Fruit fly (Drosophila melanogaster): ENCODE data around the gene eIF4E3.

The eIF4E3 gene

DNA sequence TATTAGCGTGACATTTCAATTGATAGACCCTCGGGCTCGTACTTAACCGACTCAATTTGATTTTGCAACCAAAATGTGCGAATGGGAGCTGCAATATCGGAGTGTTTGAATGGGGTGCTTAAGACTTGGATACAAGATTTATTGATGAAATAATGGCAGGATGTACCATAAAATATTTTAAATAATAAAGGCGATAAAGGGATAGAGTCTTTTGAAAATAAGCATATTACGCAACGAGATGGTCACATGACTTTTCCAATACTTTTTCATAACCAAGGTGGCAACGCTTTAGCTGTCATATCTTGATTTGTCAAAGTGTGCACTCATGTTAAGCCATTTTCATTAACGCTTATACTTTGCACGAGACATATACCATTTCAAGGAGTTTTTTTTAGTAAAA is at the start of gene eIF4E3:
eIF4E3 (plus strand) TSS at position 301 of the 400 bp plus-strand sequence.
- no peak for TF ChIP-seq CG7045 (GFP tag; optimal IDR thresholded peaks at IDR 0.05)
- no peak for TF ChIP-seq CG11617 (GFP tag; optimal IDR thresholded peaks at IDR 0.05)
- TF ChIP-seq CG33017 (tag; optimal IDR thresholded peaks at IDR 0.05): no peak
- no peak for TF ChIP-seq CG7101 (tag; optimal IDR thresholded peaks at IDR 0.05)
- TF ChIP-seq CG12768 (GFP tag; optimal IDR thresholded peaks at IDR 0.05): no peak

DNA sequence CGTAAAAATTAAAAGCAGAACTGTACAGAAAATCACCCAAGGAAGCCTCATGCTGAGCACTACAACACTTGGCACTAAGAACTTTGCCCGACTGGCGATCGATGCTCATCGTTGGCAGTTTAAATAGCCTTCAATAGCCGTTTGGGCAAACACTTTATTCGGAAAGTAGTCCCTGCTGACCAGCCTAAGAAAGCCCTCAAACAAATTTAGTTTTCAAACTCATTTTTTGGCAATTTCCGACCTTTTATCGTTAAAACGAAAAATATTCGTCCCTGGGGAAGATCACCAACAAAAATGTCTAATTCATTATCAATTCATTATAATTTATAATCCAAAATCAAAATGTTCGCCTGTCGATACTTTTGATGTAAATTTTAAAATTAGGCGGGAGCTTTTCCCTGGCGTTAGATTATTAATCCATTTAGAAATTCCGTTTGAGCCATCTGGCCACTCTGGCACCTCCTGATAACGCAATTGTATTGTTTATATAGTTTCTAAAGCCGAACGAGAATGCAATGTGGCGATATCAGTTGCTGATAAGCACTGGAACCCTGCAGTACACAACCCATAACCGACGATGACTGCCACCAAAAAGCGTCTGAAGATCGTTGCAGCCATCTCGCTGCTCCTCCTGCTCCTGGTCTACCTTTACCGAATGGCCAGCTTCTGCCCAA is 48.4 kb upstream of the eIF4E3 start, which contains the start of the genes mthl7 and Uxs:
mthl7 (minus strand) TSS at position 51 of the 674 bp plus-strand sequence.
Uxs (plus strand) TSS at position 460 of the 674 bp plus-strand sequence.
- TF ChIP-seq toe (GFP tag; optimal IDR thresholded peaks at IDR 0.05) (no peak), bab1 (GFP tag; optimal IDR thresholded peaks at IDR 0.05) (peak; percentile 32), kay (GFP tag; ENCODE audit: borderline replicate concordance) (no peak), CG11617 (GFP tag; optimal IDR thresholded peaks at IDR 0.05) (no peak), Clk (GFP tag; optimal IDR thresholded peaks at IDR 0.05) (no peak), cic (GFP tag; optimal IDR thresholded peaks at IDR 0.05) (peak; percentile 84), tj (GFP tag; optimal IDR thresholded peaks at IDR 0.05) (no peak), CG5204 (GFP tag; optimal IDR thresholded peaks at IDR 0.05) (no peak), CG14711 (tag; optimal IDR thresholded peaks at IDR 0.05) (peak; percentile 4), Mnt (GFP tag; optimal IDR thresholded peaks at IDR 0.05) (peak; percentile 53), ovo (GFP tag; optimal IDR thresholded peaks at IDR 0.05) (no peak)

DNA sequence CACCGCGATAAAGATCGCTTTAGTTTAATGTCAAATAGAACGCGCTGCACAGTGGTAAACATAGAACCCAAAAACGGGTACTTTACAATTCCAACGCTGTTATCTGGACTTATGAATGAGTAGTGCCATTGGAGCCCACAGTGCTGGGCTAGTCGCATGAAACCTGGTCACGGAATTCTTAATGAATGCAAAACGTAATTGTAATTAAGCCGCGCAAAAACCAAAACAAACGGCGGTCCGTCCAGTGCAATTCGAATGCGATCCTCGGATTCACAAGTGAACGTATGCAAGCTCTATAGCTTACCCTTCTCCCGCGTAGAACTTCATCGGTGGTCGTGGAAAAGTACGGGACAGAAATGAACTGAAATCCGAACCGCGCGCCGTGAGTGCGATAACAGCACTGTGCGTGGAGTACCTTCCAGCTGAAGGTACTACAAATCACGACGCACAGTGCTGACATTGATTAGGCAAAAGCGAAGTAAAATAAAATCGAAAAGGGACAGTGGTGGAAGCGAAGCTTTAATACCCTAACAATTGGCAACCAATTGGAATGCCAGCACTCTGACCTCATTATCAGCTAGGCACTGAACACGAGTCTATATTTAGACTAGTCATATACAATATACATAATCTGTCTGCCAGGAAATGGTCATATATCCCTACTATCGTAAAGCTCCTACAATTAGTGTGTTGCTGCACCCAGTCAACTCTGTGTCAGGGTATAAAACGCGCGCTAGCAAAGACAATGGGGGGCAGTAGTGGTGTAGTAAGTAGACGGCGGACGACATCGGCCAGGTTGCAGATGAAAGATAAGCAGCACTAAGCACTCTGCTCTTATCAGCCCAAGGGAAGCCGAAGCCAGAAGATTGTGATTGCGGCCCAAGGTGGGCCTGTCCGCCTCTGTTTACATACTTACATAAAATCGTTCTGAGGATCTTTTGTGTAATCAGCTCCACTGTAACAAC is 43.5 kb upstream of the eIF4E3 start:
- peak; percentile 28 for TF ChIP-seq CG1620 (GFP tag; optimal IDR thresholded peaks at IDR 0.05)
- no peak for TF ChIP-seq ovo (GFP tag; optimal IDR thresholded peaks at IDR 0.05)
- peak; percentile 27 for TF ChIP-seq CG7045 (GFP tag; optimal IDR thresholded peaks at IDR 0.05)
- TF ChIP-seq cic (GFP tag; optimal IDR thresholded peaks at IDR 0.05): peak; percentile 94
- TF ChIP-seq CG33017 (tag; optimal IDR thresholded peaks at IDR 0.05): peak; percentile 60
- peak; percentile 55 for TF ChIP-seq tj (GFP tag; optimal IDR thresholded peaks at IDR 0.05)
- TF ChIP-seq toe (GFP tag; optimal IDR thresholded peaks at IDR 0.05): no peak
- TF ChIP-seq kay (GFP tag; ENCODE audit: borderline replicate concordance): no peak
- TF ChIP-seq CG5204 (GFP tag; optimal IDR thresholded peaks at IDR 0.05): no peak
- TF ChIP-seq Hr96 (GFP tag; optimal IDR thresholded peaks at IDR 0.05): peak; percentile 73
- peak; percentile 81 for TF ChIP-seq CG11617 (GFP tag; optimal IDR thresholded peaks at IDR 0.05)
- TF ChIP-seq pad (GFP tag; optimal IDR thresholded peaks at IDR 0.05): peak; percentile 20
- TF ChIP-seq bab1 (GFP tag; optimal IDR thresholded peaks at IDR 0.05): peak; percentile 5
- TF ChIP-seq Mnt (GFP tag; optimal IDR thresholded peaks at IDR 0.05): peak; percentile 37
- peak; percentile 20 for TF ChIP-seq CG14711 (tag; optimal IDR thresholded peaks at IDR 0.05)
- peak; percentile 24 for TF ChIP-seq Crg-1 (GFP tag; optimal IDR thresholded peaks at IDR 0.05)
- peak; percentile 40 for TF ChIP-seq CG7101 (tag; optimal IDR thresholded peaks at IDR 0.05)
- TF ChIP-seq cnc (optimal IDR thresholded peaks at IDR 0.05): no peak
- TF ChIP-seq Clk (GFP tag; optimal IDR thresholded peaks at IDR 0.05): peak; percentile 15
- TF ChIP-seq CG12768 (GFP tag; optimal IDR thresholded peaks at IDR 0.05): peak; percentile 70

DNA sequence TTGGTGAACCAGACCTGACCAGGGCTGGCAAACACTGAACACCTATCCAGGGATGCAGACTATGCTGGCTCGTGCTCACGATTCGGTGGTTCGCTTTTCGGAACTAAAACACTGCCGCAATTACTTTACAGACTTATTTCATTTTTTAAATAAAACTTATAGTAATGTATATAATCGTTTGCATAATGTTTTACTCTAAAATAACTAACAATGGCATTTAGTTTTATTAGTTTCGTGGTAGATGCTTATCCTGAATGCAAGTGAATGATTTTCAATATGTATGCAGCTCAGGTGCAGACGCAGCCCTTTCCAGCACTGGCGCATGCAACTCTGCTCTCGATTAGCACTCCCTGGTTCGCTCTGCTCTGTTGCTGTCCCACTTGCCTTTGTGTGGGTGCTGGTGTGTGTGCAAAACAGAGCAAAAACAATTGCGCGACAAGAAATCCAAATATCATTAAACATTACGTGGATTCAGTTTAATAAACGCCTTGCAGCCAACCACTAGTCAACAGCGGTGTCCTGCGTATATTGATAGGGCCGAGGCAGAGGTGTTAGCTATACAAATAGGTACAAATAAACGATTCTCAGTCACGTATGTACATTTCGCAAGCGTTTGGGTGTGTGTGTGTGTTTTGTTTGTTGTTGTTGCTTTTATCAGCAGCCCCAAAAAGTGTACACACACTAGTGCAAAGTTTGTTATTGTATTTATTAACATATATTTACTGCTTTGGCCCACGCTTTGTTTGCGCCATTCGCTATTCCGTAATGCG is 42.2 kb upstream of the eIF4E3 start, which contains the start of the genes ERR and Atg18a:
ERR (minus strand) TSS at position 45 of the 770 bp plus-strand sequence.
Atg18a (plus strand) TSS at position 231 of the 770 bp plus-strand sequence.
- TF ChIP-seq CG5204 (GFP tag; optimal IDR thresholded peaks at IDR 0.05) (no peak), CG7101 (tag; optimal IDR thresholded peaks at IDR 0.05) (peak; percentile 90), Mnt (GFP tag; optimal IDR thresholded peaks at IDR 0.05) (peak; percentile 88), toe (GFP tag; optimal IDR thresholded peaks at IDR 0.05) (peak; percentile 96), CG14711 (tag; optimal IDR thresholded peaks at IDR 0.05) (peak; percentile 82), ovo (GFP tag; optimal IDR thresholded peaks at IDR 0.05) (peak; percentile 86), cic (GFP tag; optimal IDR thresholded peaks at IDR 0.05) (peak; percentile 76), CG11617 (GFP tag; optimal IDR thresholded peaks at IDR 0.05) (peak; percentile 89), CG7045 (GFP tag; optimal IDR thresholded peaks at IDR 0.05) (peak; percentile 89), Hr96 (GFP tag; optimal IDR thresholded peaks at IDR 0.05) (peak; percentile 92), bab1 (GFP tag; optimal IDR thresholded peaks at IDR 0.05) (peak; percentile 89), CG12768 (GFP tag; optimal IDR thresholded peaks at IDR 0.05) (peak; percentile 88), pad (GFP tag; optimal IDR thresholded peaks at IDR 0.05) (peak; percentile 84), CG1620 (GFP tag; optimal IDR thresholded peaks at IDR 0.05) (peak; percentile 96), cnc (optimal IDR thresholded peaks at IDR 0.05) (no peak), kay (GFP tag; ENCODE audit: borderline replicate concordance) (peak; percentile 65), Crg-1 (GFP tag; optimal IDR thresholded peaks at IDR 0.05) (peak; percentile 87), Clk (GFP tag; optimal IDR thresholded peaks at IDR 0.05) (peak; percentile 93), tj (GFP tag; optimal IDR thresholded peaks at IDR 0.05) (peak; percentile 68), CG33017 (tag; optimal IDR thresholded peaks at IDR 0.05) (peak; percentile 83)

DNA sequence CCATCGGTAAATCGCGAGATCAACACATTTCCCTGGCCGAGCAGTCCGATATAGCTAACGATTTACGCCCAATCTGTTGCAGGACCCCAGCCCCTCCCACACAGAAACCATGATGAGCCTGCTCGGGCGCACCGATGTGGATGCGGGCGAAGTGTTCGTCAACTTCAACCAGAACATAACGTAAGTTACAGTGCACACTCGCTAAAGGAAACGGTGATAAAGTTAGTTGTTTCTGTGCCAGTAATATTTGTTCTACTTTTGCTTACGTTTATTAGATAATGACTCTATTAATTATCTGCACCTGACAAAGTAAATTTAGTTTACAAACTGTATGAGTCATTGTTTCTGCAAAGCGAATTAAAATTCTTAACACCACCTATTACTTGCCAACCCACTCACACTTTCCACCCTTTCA is 41.6 kb upstream of the eIF4E3 start:
- TF ChIP-seq toe (GFP tag; optimal IDR thresholded peaks at IDR 0.05) (no peak), CG33017 (tag; optimal IDR thresholded peaks at IDR 0.05) (no peak)

Data from whole organism, adult.